Worm (Caenorhabditis elegans): ENCODE data around the gene Y19D10B.8.

Y19D10B.8 gene

ce11 chrV:2249310-2249709, 51.5 kb downstream of the Y19D10B.8 start, which contains the start of gene cyp-33C6:
Gene cyp-33C6 (minus strand): TSS chrV:2249410.
- TF ChIP-seq nhr-12 (tag; optimal IDR thresholded peaks at IDR 0.05), result no peak
- TF ChIP-seq nhr-237 (tag; optimal IDR thresholded peaks at IDR 0.05), result no peak
- TF ChIP-seq nhr-2 (tag; optimal IDR thresholded peaks at IDR 0.05), result no peak
- no peak for TF ChIP-seq sem-2 (GFP tag; optimal IDR thresholded peaks at IDR 0.05)
- no peak for TF ChIP-seq ceh-43 (GFP tag; optimal IDR thresholded peaks at IDR 0.05)
- TF ChIP-seq ztf-11 (tag; optimal IDR thresholded peaks at IDR 0.05), result no peak
